Worm (Caenorhabditis elegans): ENCODE data around the gene btb-12.

DNA sequence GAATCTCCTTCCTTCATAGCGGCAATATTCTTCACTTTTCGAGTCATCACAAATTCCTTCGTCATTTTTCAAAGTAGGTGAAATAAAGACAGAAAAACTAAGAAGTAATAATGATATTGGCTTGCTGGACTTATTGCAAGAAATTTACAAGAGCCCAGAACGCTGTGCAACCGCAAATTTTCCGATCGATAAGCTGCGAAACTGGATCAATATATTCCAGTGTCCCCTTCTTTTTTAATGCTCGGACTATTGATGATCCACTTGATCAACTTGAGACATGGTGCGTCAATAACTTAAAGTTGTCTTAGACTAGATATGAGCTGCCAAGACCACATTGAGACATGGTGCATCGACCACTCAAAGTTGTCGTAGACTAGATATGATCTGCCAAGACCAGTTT, 48.9 kb upstream of the btb-12 start, which contains the start of gene bath-33:
- no peak for TF ChIP-seq W03F9.2 (tag; optimal IDR thresholded peaks at IDR 0.05)
- TF ChIP-seq him-1 (tag; optimal IDR thresholded peaks at IDR 0.05), result no peak
